Fruit fly (Drosophila melanogaster) whole organism, embryonic: ENCODE results near the gene Jhbp12.

Experiments used
- CG1024 ChIP-seq: fragments of 200-800 bp; sonication (Bioruptor generic); IDR thresholded peaks from 2 replicates; pipeline ENCODE4 v1.3.6; 2022; ENCODE audit warnings: missing biosample characterization, missing genetic modification characterization
- CG1529 ChIP-seq: fragments of 200-800 bp; sonication (Bioruptor generic); optimal IDR thresholded peaks from 3 replicates; lab custom pipeline; 2018; ENCODE audit warnings: missing biosample characterization, missing genetic modification characterization
- CG16779 ChIP-seq: fragments of 200-800 bp; sonication (Bioruptor generic); IDR thresholded peaks from 2 replicates; pipeline ENCODE4 v1.3.6; 2022; ENCODE audit warnings: missing biosample characterization, missing genetic modification characterization
- CG2678 ChIP-seq: fragments of 200-800 bp; sonication (Bioruptor generic); optimal IDR thresholded peaks from 3 replicates; lab custom pipeline; 2019; ENCODE audit warnings: missing biosample characterization, mild to moderate bottlenecking, missing genetic modification characterization, moderate library complexity
- CG31365 ChIP-seq: fragments of 200-800 bp; sonication (Bioruptor generic); optimal IDR thresholded peaks from 2 replicates; lab custom pipeline; 2018; ENCODE audit warnings: missing biosample characterization, mild to moderate bottlenecking, missing genetic modification characterization
- CG31441 ChIP-seq: fragments of 200-800 bp; sonication (Bioruptor generic); IDR thresholded peaks from 2 replicates; pipeline ENCODE4 v1.3.6; 2022; ENCODE audit warnings: missing biosample characterization, missing genetic modification characterization
- CG4424 ChIP-seq: fragments of 200-800 bp; sonication (Bioruptor generic); optimal IDR thresholded peaks from 3 replicates; lab custom pipeline; 2016; ENCODE audit warnings: missing biosample characterization, missing genetic modification characterization
- CG6683 ChIP-seq: fragments of 200-800 bp; sonication (Bioruptor generic); optimal IDR thresholded peaks from 2 replicates; lab custom pipeline; 2017; ENCODE audit warnings: missing biosample characterization, mild to moderate bottlenecking, missing genetic modification characterization, missing genetic modification reagents
- CG7745 ChIP-seq: fragments of 200-800 bp; sonication (Bioruptor generic); optimal IDR thresholded peaks from 2 replicates; lab custom pipeline; 2018; ENCODE audit warnings: missing biosample characterization, mild to moderate bottlenecking, missing genetic modification characterization, moderate library complexity
- CG9797 ChIP-seq: fragments of 200-800 bp; sonication (Bioruptor generic); optimal IDR thresholded peaks from 3 replicates; lab custom pipeline; 2018; ENCODE audit warnings: missing biosample characterization, mild to moderate bottlenecking, missing genetic modification characterization
- Fer3 ChIP-seq: fragments of 200-800 bp; sonication (Bioruptor generic); optimal IDR thresholded peaks from 2 replicates; lab custom pipeline; 2018; ENCODE audit warnings: missing biosample characterization, mild to moderate bottlenecking, missing genetic modification characterization, moderate library complexity
- GATAe ChIP-seq: fragments of 200-800 bp; sonication (Bioruptor generic); conservative IDR thresholded peaks from 2 replicates; pipeline ENCODE4 v1.3.6; 2022; ENCODE audit warnings: missing biosample characterization, missing genetic modification characterization
- Gug ChIP-seq: fragments of 200-800 bp; sonication (Bioruptor generic); IDR thresholded peaks from 4 replicates; pipeline ENCODE4 v1.3.6; 2022; ENCODE audit warnings: missing biosample characterization, missing genetic modification characterization
- HLHmδ ChIP-seq: fragments of 200-800 bp; sonication (Bioruptor generic); optimal IDR thresholded peaks from 2 replicates; lab custom pipeline; 2018; ENCODE audit warnings: missing biosample characterization, mild to moderate bottlenecking, missing genetic modification characterization, moderate library complexity
- Hr3 ChIP-seq: fragments of 200-800 bp; sonication (Bioruptor generic); optimal IDR thresholded peaks from 3 replicates; lab custom pipeline; 2016; ENCODE audit warnings: missing biosample characterization, missing genetic modification characterization
- Hsf ChIP-seq: fragments of 200-800 bp; sonication (Bioruptor generic); optimal IDR thresholded peaks from 3 replicates; lab custom pipeline; 2016; ENCODE audit warnings: missing biosample characterization, missing genetic modification characterization
- Lim3 ChIP-seq: fragments of 200-800 bp; sonication (Bioruptor generic); IDR thresholded peaks from 2 replicates; pipeline ENCODE4 v1.3.6; 2022; ENCODE audit warnings: missing biosample characterization, missing genetic modification characterization
- Nf-YB ChIP-seq: fragments of 200-800 bp; sonication (Bioruptor generic); optimal IDR thresholded peaks from 3 replicates; lab custom pipeline; 2019; ENCODE audit warnings: missing biosample characterization, mild to moderate bottlenecking, missing genetic modification characterization, moderate library complexity
- Oli ChIP-seq: fragments of 200-800 bp; sonication (Bioruptor generic); optimal IDR thresholded peaks from 2 replicates; lab custom pipeline; 2018; ENCODE audit warnings: missing biosample characterization, mild to moderate bottlenecking, missing genetic modification characterization, moderate library complexity
- amos ChIP-seq: fragments of 200-800 bp; sonication (Bioruptor generic); IDR thresholded peaks from 2 replicates; pipeline ENCODE4 v1.3.6; 2022; ENCODE audit warnings: missing biosample characterization, missing genetic modification characterization; ENCODE audit not compliant: partially characterized antibody
- ci ChIP-seq: fragments of 200-800 bp; sonication (Bioruptor generic); IDR thresholded peaks from 3 replicates; pipeline ENCODE4 v1.3.6; 2022; ENCODE audit warnings: missing biosample characterization, missing genetic modification characterization
- corto ChIP-seq: fragments of 200-800 bp; sonication (Bioruptor generic); optimal IDR thresholded peaks from 2 replicates; lab custom pipeline; 2016; ENCODE audit warnings: missing biosample characterization, mild to moderate bottlenecking, missing genetic modification characterization, moderate library complexity
- cwo ChIP-seq: fragments of 200-800 bp; sonication (Bioruptor generic); optimal IDR thresholded peaks from 3 replicates; lab custom pipeline; 2017; ENCODE audit warnings: missing biosample characterization, missing genetic modification characterization, mild to moderate bottlenecking, moderate library complexity, missing genetic modification reagents
- dati ChIP-seq: fragments of 200-800 bp; sonication (Bioruptor generic); IDR thresholded peaks from 2 replicates; pipeline ENCODE4 v1.3.6; 2022; ENCODE audit warnings: missing biosample characterization, missing genetic modification characterization
- dmrt99B ChIP-seq: fragments of 200-800 bp; sonication (Bioruptor generic); optimal IDR thresholded peaks from 2 replicates; lab custom pipeline; 2018; ENCODE audit warnings: missing biosample characterization, mild to moderate bottlenecking, missing genetic modification characterization, moderate library complexity
- fd64A ChIP-seq: fragments of 200-800 bp; sonication (Bioruptor generic); optimal IDR thresholded peaks from 3 replicates; lab custom pipeline; 2018; ENCODE audit warnings: missing biosample characterization, mild to moderate bottlenecking, missing genetic modification characterization
- fu2 ChIP-seq: fragments of 200-800 bp; sonication (Bioruptor generic); optimal IDR thresholded peaks from 2 replicates; lab custom pipeline; 2016; ENCODE audit warnings: missing biosample characterization, missing genetic modification characterization
- grau ChIP-seq: fragments of 200-800 bp; optimal IDR thresholded peaks from 3 replicates; lab custom pipeline; 2019; ENCODE audit warnings: missing biosample characterization, mild to moderate bottlenecking, missing genetic modification characterization, moderate library complexity
- gt ChIP-seq: fragments of 200-800 bp; sonication (Bioruptor generic); IDR thresholded peaks from 2 replicates; pipeline ENCODE4 v1.3.6; 2022; ENCODE audit warnings: missing biosample characterization, missing genetic modification characterization
- her ChIP-seq: fragments of 200-800 bp; sonication (Bioruptor generic); optimal IDR thresholded peaks from 2 replicates; lab custom pipeline; 2016; ENCODE audit warnings: missing biosample characterization, missing genetic modification characterization
- hkb ChIP-seq, 2 experiments: fragments of 200-800 bp in 1 of 2; fragments of >200 bp in 1 of 2; sonication (Bioruptor generic) in 1 of 2; IDR thresholded peaks in 1 of 2; optimal IDR thresholded peaks in 1 of 2; 2 replicates each; pipeline versions ENCODE4 v1.3.6 to Lab custom; 2017 to 2022; ENCODE audit warnings: missing biosample characterization in 1 of 2, missing genetic modification characterization in 1 of 2
- jing ChIP-seq: fragments of 200-800 bp; sonication (Bioruptor generic); optimal IDR thresholded peaks from 2 replicates; lab custom pipeline; 2018; ENCODE audit warnings: missing biosample characterization, mild to moderate bottlenecking, missing genetic modification characterization
- kah ChIP-seq: fragments of 200-800 bp; sonication (Bioruptor generic); optimal IDR thresholded peaks from 2 replicates; lab custom pipeline; 2018; ENCODE audit warnings: missing biosample characterization, mild to moderate bottlenecking, missing genetic modification characterization
- lov ChIP-seq, 2 experiments: fragments of 200-800 bp in 1 of 2; fragments of >200 bp in 1 of 2; sonication (Bioruptor generic) in 1 of 2; IDR thresholded peaks in 1 of 2; optimal IDR thresholded peaks in 1 of 2; 2 replicates in 1 of 2; 3 replicates in 1 of 2; pipeline versions ENCODE4 v1.3.6 to Lab custom; 2017 to 2022; ENCODE audit warnings: missing biosample characterization in 1 of 2, missing genetic modification characterization in 1 of 2
- nerfin-2 ChIP-seq: fragments of 200-800 bp; sonication (Bioruptor generic); IDR thresholded peaks from 2 replicates; pipeline ENCODE4 v1.3.6; 2022; ENCODE audit warnings: missing biosample characterization, missing genetic modification characterization; ENCODE audit not compliant: partially characterized antibody
- nom ChIP-seq: fragments of 200-800 bp; sonication (Bioruptor generic); optimal IDR thresholded peaks from 2 replicates; lab custom pipeline; 2017; ENCODE audit warnings: missing biosample characterization, missing genetic modification characterization, mild to moderate bottlenecking, moderate library complexity, missing genetic modification reagents
- p53 ChIP-seq: fragments of 200-800 bp; sonication (Bioruptor generic); optimal IDR thresholded peaks from 2 replicates; lab custom pipeline; 2016; ENCODE audit warnings: missing biosample characterization, missing genetic modification characterization
- pb ChIP-seq: fragments of 200-800 bp; sonication (Bioruptor generic); optimal IDR thresholded peaks from 3 replicates; lab custom pipeline; 2016; ENCODE audit warnings: missing biosample characterization, missing genetic modification characterization
- prd ChIP-seq, 3 experiments: fragments of >200 bp in 2 of 3; fragments of 200-800 bp in 1 of 3; sonication (Bioruptor generic) in 1 of 3; optimal IDR thresholded peaks in 2 of 3; IDR thresholded peaks in 1 of 3; 2 replicates in 2 of 3; 3 replicates in 1 of 3; pipeline versions ENCODE4 v1.3.6 to Lab custom; 2017 to 2022; ENCODE audit warnings: missing biosample characterization in 1 of 3, missing genetic modification characterization in 1 of 3
- pros ChIP-seq: fragments of 200-800 bp; sonication (Bioruptor generic); optimal IDR thresholded peaks from 3 replicates; lab custom pipeline; 2019; ENCODE audit warnings: missing biosample characterization, mild to moderate bottlenecking, missing genetic modification characterization, moderate library complexity
- ranshi ChIP-seq: fragments of 200-800 bp; sonication (Bioruptor generic); IDR thresholded peaks from 2 replicates; pipeline ENCODE4 v1.3.6; 2022; ENCODE audit warnings: missing biosample characterization, missing genetic modification characterization
- sens-2 ChIP-seq: fragments of 200-800 bp; sonication (Bioruptor generic); IDR thresholded peaks from 2 replicates; pipeline ENCODE4 v1.3.6; 2022; ENCODE audit warnings: missing biosample characterization, missing genetic modification characterization
- sqz ChIP-seq: fragments of 200-800 bp; sonication (Bioruptor generic); optimal IDR thresholded peaks from 3 replicates; lab custom pipeline; 2018; ENCODE audit warnings: missing biosample characterization, mild to moderate bottlenecking, missing genetic modification characterization
- sr ChIP-seq: fragments of 200-800 bp; sonication (Bioruptor generic); IDR thresholded peaks from 3 replicates; pipeline ENCODE4 v1.3.6; 2022; ENCODE audit warnings: missing biosample characterization, missing genetic modification characterization
- usp ChIP-seq: fragments of >200 bp; optimal IDR thresholded peaks from 2 replicates; lab custom pipeline; 2017; ENCODE audit warnings: missing biosample characterization, missing genetic modification characterization
- vfl ChIP-seq: fragments of 200-800 bp; sonication (Bioruptor generic); optimal IDR thresholded peaks from 2 replicates; lab custom pipeline; 2016; ENCODE audit warnings: missing biosample characterization, missing genetic modification characterization
- vnd ChIP-seq: fragments of 200-800 bp; sonication (Bioruptor generic); IDR thresholded peaks from 3 replicates; pipeline ENCODE4 v1.3.6; 2022; ENCODE audit warnings: missing biosample characterization, missing genetic modification characterization; ENCODE audit not compliant: partially characterized antibody
- zf30C ChIP-seq: fragments of 200-800 bp; sonication (Bioruptor generic); optimal IDR thresholded peaks from 3 replicates; lab custom pipeline; 2018; ENCODE audit warnings: missing biosample characterization, mild to moderate bottlenecking, missing genetic modification characterization

The Jhbp12 gene

DNA sequence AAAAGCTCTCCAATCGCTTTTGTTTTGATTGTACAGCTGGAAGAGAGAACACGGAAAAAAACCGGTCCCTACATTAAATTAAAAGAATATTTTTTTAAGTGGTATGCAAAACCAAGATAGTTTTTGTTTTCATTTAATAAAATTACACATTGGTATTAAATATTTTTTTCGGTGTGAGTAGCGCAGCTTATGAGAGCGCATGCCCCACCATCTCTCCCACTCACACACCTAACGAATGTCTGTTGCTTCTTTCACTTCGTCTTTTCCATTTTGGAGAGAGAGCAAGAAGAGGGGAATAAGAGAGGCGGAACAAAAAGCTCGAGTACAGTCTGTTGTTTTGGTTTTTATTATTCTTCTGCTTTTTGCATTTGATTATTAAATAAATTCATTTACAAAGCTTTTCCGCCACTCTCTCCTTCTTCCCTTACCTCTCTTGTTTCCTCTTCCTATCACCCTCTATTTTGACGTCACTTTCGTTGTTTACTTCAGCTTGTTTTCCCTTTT is 48.0 kb downstream of the Jhbp12 start (continued):
- TF ChIP-seq ci (GFP tag; lab: Robert Waterston, UW) = peak; percentile 99
- peak; percentile 44 for TF ChIP-seq CG9797 (GFP tag; lab: Kevin White, UChicago)
- peak; percentile 96 for TF ChIP-seq Hr3 (GFP tag; lab: Kevin White, UChicago)
- peak; percentile 97 for TF ChIP-seq grau
- peak; percentile 94 for TF ChIP-seq Gug
- peak; percentile 86 for TF ChIP-seq jing (GFP tag; lab: Kevin White, UChicago)
- TF ChIP-seq sqz = peak; percentile 95
- peak; percentile 86 for TF ChIP-seq Nf-YB (GFP tag; lab: Kevin White, UChicago)
- TF ChIP-seq CG16779 = peak; percentile 98
- TF ChIP-seq gt (GFP tag; lab: Robert Waterston, UW) = peak; percentile 90
- peak; percentile 97 for TF ChIP-seq cwo
- TF ChIP-seq Hsf (GFP tag; lab: Kevin White, UChicago) = peak; percentile 97
- peak; percentile 96 for TF ChIP-seq Oli
- peak; percentile 96 for TF ChIP-seq sr
- no peak for TF ChIP-seq nerfin-2 (GFP tag; lab: Robert Waterston, UW)
- peak; percentile 96 for TF ChIP-seq vfl (GFP tag; lab: Kevin White, UChicago)
- TF ChIP-seq ranshi (GFP tag; lab: Robert Waterston, UW) = peak; percentile 98
- peak; percentile 98 for TF ChIP-seq CG4424
- TF ChIP-seq HLHmδ (GFP tag; lab: Kevin White, UChicago) = no peak
- peak; percentile 97 for TF ChIP-seq dati (GFP tag; lab: Robert Waterston, UW)
- TF ChIP-seq her (GFP tag; lab: Kevin White, UChicago) = peak; percentile 90
- TF ChIP-seq GATAe (GFP tag; lab: Robert Waterston, UW) = peak; percentile 95
- no peak for TF ChIP-seq lov (optimal IDR thresholded peaks at IDR 0.05; lab: Kevin White, UChicago)
- peak; percentile 98 for TF ChIP-seq lov (GFP tag; IDR thresholded peaks at IDR 0.05; lab: Robert Waterston, UW)
- TF ChIP-seq CG1024 (GFP tag; lab: Robert Waterston, UW) = peak; percentile 95
- TF ChIP-seq corto (GFP tag; lab: Kevin White, UChicago) = peak; percentile 99
- peak; percentile 88 for TF ChIP-seq nom (GFP tag; lab: Kevin White, UChicago)
- TF ChIP-seq usp (GFP tag; lab: Kevin White, UChicago) = no peak
- peak; percentile 91 for TF ChIP-seq kah (GFP tag; lab: Kevin White, UChicago)
- TF ChIP-seq CG31365 (tag; lab: Kevin White, UChicago) = peak; percentile 88
- peak; percentile 93 for TF ChIP-seq fu2 (GFP tag; lab: Kevin White, UChicago)
- peak; percentile 97 for TF ChIP-seq sens-2 (GFP tag; lab: Robert Waterston, UW)
- TF ChIP-seq CG31441 (GFP tag; lab: Robert Waterston, UW) = peak; percentile 98
- no peak for TF ChIP-seq prd (optimal IDR thresholded peaks at IDR 0.05; lab: Kevin White, UChicago)
- peak; percentile 98 for TF ChIP-seq prd (GFP tag; IDR thresholded peaks at IDR 0.05; lab: Robert Waterston, UW)
- peak; percentile 83 for TF ChIP-seq pb
- TF ChIP-seq CG2678 (tag; lab: Kevin White, UChicago) = peak; percentile 99
- peak; percentile 98 for TF ChIP-seq Fer3 (tag; lab: Kevin White, UChicago)
- TF ChIP-seq CG6683 = peak; percentile 97
- TF ChIP-seq dmrt99B (tag; lab: Kevin White, UChicago) = peak; percentile 98
- TF ChIP-seq hkb (optimal IDR thresholded peaks at IDR 0.05; lab: Kevin White, UChicago) = no peak
- TF ChIP-seq hkb (GFP tag; IDR thresholded peaks at IDR 0.05; lab: Robert Waterston, UW) = peak; percentile 99
- peak; percentile 98 for TF ChIP-seq zf30C (GFP tag; lab: Kevin White, UChicago)
- peak; percentile 67 for TF ChIP-seq p53 (GFP tag; lab: Kevin White, UChicago)
- TF ChIP-seq CG1529 (GFP tag; lab: Kevin White, UChicago) = peak; percentile 96
- TF ChIP-seq amos = no peak; the same call in 1 of the 2 replicates
- peak; percentile 61 for TF ChIP-seq pros (GFP tag; lab: Kevin White, UChicago)
- TF ChIP-seq Lim3 = peak; percentile 93; the same call in 1 of the 2 replicates
- peak; percentile 54 for TF ChIP-seq CG7745 (tag; lab: Kevin White, UChicago)
- peak; percentile 94 for TF ChIP-seq fd64A (GFP tag; lab: Kevin White, UChicago)
- TF ChIP-seq vnd (GFP tag; lab: Robert Waterston, UW) = no peak
